Worm (Caenorhabditis elegans) whole organism, early embryonic: Measurements from ENCODE around the gene dcr-1.

Source experiments
- hmbx-1 ChIP-seq: sonication (generic microtip); optimal IDR thresholded peaks from 2 replicates; lab custom pipeline; 2016; ENCODE audit warnings: mild to moderate bottlenecking, missing genetic modification characterization, missing compliant biosample characterization
- pes-1 ChIP-seq: fragments of 200-800 bp; sonication (Bioruptor generic); IDR thresholded peaks from 2 replicates; pipeline ENCODE4 v1.3.6; 2022; ENCODE audit warnings: missing genetic modification reagents, missing genetic modification characterization, missing compliant biosample characterization

DNA sequence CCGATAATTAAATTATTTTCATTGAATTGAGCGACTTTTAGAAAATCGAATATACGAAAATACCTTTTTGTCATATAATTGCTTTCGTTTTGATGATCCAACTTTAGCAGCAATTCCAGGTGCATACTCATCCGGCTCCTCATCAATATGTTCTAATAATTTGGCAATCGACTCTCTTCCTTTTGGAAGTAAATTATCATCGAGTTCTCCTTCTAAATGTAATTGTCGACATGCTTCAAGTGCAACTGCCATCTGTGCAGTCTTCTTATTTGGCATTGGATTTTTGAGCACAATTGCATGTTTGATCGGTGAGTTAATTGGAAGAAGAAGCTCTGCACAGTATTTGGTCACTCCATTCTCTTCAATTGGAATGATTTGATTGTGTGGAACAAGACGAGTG is 2.9 kb downstream of the dcr-1 start:
- TF ChIP-seq pes-1 (GFP tag; lab: Robert Waterston, UW) (no peak), hmbx-1 (tag; lab: Kevin White, UChicago) (no peak)
